Fruit fly (Drosophila melanogaster) whole organism, embryonic: ENCODE data around the gene kek4.

Source experiments
- Aef1 ChIP-seq: fragments of 200-800 bp; sonication (Bioruptor generic); IDR thresholded peaks from 3 replicates; pipeline ENCODE4 v1.3.6; 2022; ENCODE audit warnings: missing biosample characterization, missing genetic modification characterization
- Atf-2 ChIP-seq: fragments of 200-800 bp; sonication (Bioruptor generic); optimal IDR thresholded peaks from 2 replicates; lab custom pipeline; 2016; ENCODE audit warnings: missing biosample characterization, missing genetic modification characterization
- Awh ChIP-seq: fragments of 200-800 bp; sonication (Bioruptor generic); IDR thresholded peaks from 2 replicates; pipeline ENCODE4, ENCODE4 v1.3.6; 2022; ENCODE audit warnings: missing biosample characterization, missing genetic modification characterization
- B-H1 ChIP-seq: fragments of 200-800 bp; sonication (Bioruptor generic); IDR thresholded peaks from 3 replicates; pipeline ENCODE4 v1.3.6; 2022; ENCODE audit warnings: missing biosample characterization, missing genetic modification characterization
- CG10209 ChIP-seq: fragments of 200-800 bp; sonication (Bioruptor generic); optimal IDR thresholded peaks from 3 replicates; lab custom pipeline; 2017; ENCODE audit warnings: missing biosample characterization, mild to moderate bottlenecking, missing genetic modification characterization, missing genetic modification reagents
- CG11093 ChIP-seq: fragments of 200-800 bp; sonication (Bioruptor generic); IDR thresholded peaks from 3 replicates; pipeline ENCODE4 v1.3.6; 2022; ENCODE audit warnings: missing biosample characterization, missing genetic modification characterization
- CG12659 ChIP-seq: fragments of 200-800 bp; sonication (Bioruptor generic); optimal IDR thresholded peaks from 3 replicates; lab custom pipeline; 2017; ENCODE audit warnings: mild to moderate bottlenecking, missing biosample characterization, missing genetic modification reagents, missing genetic modification characterization
- CG13624 ChIP-seq: fragments of 200-800 bp; sonication (Bioruptor generic); optimal IDR thresholded peaks from 2 replicates; lab custom pipeline; 2016; ENCODE audit warnings: missing biosample characterization, missing genetic modification characterization
- CG13775 ChIP-seq: fragments of 200-800 bp; sonication (Bioruptor generic); optimal IDR thresholded peaks from 3 replicates; lab custom pipeline; 2017; ENCODE audit warnings: missing biosample characterization, mild to moderate bottlenecking, missing genetic modification characterization
- CG14050 ChIP-seq: fragments of 200-800 bp; sonication (Bioruptor generic); IDR thresholded peaks from 3 replicates; pipeline ENCODE4 v1.3.6; 2022; ENCODE audit warnings: missing biosample characterization, missing genetic modification characterization
- CG14667 ChIP-seq: fragments of 200-800 bp; sonication (Bioruptor generic); IDR thresholded peaks from 2 replicates; pipeline ENCODE4 v1.3.6; 2022; ENCODE audit warnings: missing biosample characterization, missing genetic modification characterization
- CG14860 ChIP-seq: fragments of 200-800 bp; sonication (Bioruptor generic); IDR thresholded peaks from 3 replicates; pipeline ENCODE4 v1.3.6; 2022; ENCODE audit warnings: missing biosample characterization, missing genetic modification characterization; ENCODE audit not compliant: partially characterized antibody
- CG17385 ChIP-seq: fragments of 200-800 bp; sonication (Bioruptor generic); optimal IDR thresholded peaks from 3 replicates; lab custom pipeline; 2018; ENCODE audit warnings: missing biosample characterization, mild to moderate bottlenecking, missing genetic modification characterization
- CG18262 ChIP-seq: fragments of 200-800 bp; optimal IDR thresholded peaks from 3 replicates; lab custom pipeline; 2019; ENCODE audit warnings: missing biosample characterization, mild to moderate bottlenecking, missing genetic modification characterization, moderate library complexity
- CG18476 ChIP-seq: fragments of 200-800 bp; sonication (Bioruptor generic); optimal IDR thresholded peaks from 2 replicates; lab custom pipeline; 2016; ENCODE audit warnings: missing biosample characterization, mild to moderate bottlenecking, missing genetic modification characterization
- CG18619 ChIP-seq: fragments of 200-800 bp; sonication (Bioruptor generic); optimal IDR thresholded peaks from 3 replicates; lab custom pipeline; 2017; ENCODE audit warnings: missing biosample characterization, mild to moderate bottlenecking, missing genetic modification characterization
- CG2120 ChIP-seq: fragments of 200-800 bp; sonication (Bioruptor generic); optimal IDR thresholded peaks from 3 replicates; lab custom pipeline; 2016; ENCODE audit warnings: missing biosample characterization, missing genetic modification characterization
- CG2199 ChIP-seq: fragments of 200-800 bp; sonication (Bioruptor generic); IDR thresholded peaks from 3 replicates; pipeline ENCODE4 v1.3.6; 2022; ENCODE audit warnings: missing biosample characterization, missing genetic modification characterization
- CG2875 ChIP-seq: fragments of 200-800 bp; sonication (Bioruptor generic); optimal IDR thresholded peaks from 2 replicates; lab custom pipeline; 2017; ENCODE audit warnings: missing biosample characterization, mild to moderate bottlenecking, missing genetic modification characterization, missing genetic modification reagents
- CG3065 ChIP-seq: fragments of 200-800 bp; sonication (Bioruptor generic); optimal IDR thresholded peaks from 2 replicates; lab custom pipeline; 2016; ENCODE audit warnings: missing biosample characterization, missing genetic modification characterization
- CG34224 ChIP-seq: fragments of 200-800 bp; sonication (Bioruptor generic); IDR thresholded peaks from 3 replicates; pipeline ENCODE4 v1.3.6; 2022; ENCODE audit warnings: missing biosample characterization, missing genetic modification characterization; ENCODE audit not compliant: partially characterized antibody
- CG34422 ChIP-seq: fragments of 200-800 bp; sonication (Bioruptor generic); IDR thresholded peaks from 3 replicates; pipeline ENCODE4 v1.3.6; 2022; ENCODE audit warnings: missing biosample characterization, missing genetic modification characterization
- CG3847 ChIP-seq: fragments of 200-800 bp; sonication (Bioruptor generic); IDR thresholded peaks from 2 replicates; pipeline ENCODE4 v1.3.6; 2022; ENCODE audit warnings: missing biosample characterization, missing genetic modification characterization
- CG7745 ChIP-seq: fragments of 200-800 bp; sonication (Bioruptor generic); optimal IDR thresholded peaks from 2 replicates; lab custom pipeline; 2018; ENCODE audit warnings: missing biosample characterization, mild to moderate bottlenecking, missing genetic modification characterization, moderate library complexity
- CG7928 ChIP-seq: fragments of 200-800 bp; sonication (Bioruptor generic); optimal IDR thresholded peaks from 2 replicates; lab custom pipeline; 2017; ENCODE audit warnings: missing biosample characterization, mild to moderate bottlenecking, missing genetic modification characterization
- CG9797 ChIP-seq: fragments of 200-800 bp; sonication (Bioruptor generic); optimal IDR thresholded peaks from 3 replicates; lab custom pipeline; 2018; ENCODE audit warnings: missing biosample characterization, mild to moderate bottlenecking, missing genetic modification characterization
- Doc2 ChIP-seq: fragments of 200-800 bp; sonication (Bioruptor generic); IDR thresholded peaks from 2 replicates; pipeline ENCODE4 v1.3.6; 2022; ENCODE audit warnings: missing biosample characterization, missing genetic modification characterization
- Gsc ChIP-seq: fragments of 200-800 bp; sonication (Bioruptor generic); IDR thresholded peaks from 2 replicates; pipeline ENCODE4 v1.3.6; 2022; ENCODE audit warnings: missing biosample characterization, missing genetic modification characterization
- Hr3 ChIP-seq: fragments of 200-800 bp; sonication (Bioruptor generic); optimal IDR thresholded peaks from 3 replicates; lab custom pipeline; 2016; ENCODE audit warnings: missing biosample characterization, missing genetic modification characterization
- MESR4 ChIP-seq: fragments of 200-800 bp; sonication (Bioruptor generic); optimal IDR thresholded peaks from 2 replicates; lab custom pipeline; 2018; ENCODE audit warnings: missing biosample characterization, mild to moderate bottlenecking, missing genetic modification characterization, moderate library complexity
- Nf-YA ChIP-seq: fragments of 200-800 bp; sonication (Bioruptor generic); IDR thresholded peaks from 2 replicates; pipeline ENCODE4 v1.3.6; 2022; ENCODE audit warnings: missing biosample characterization, missing genetic modification characterization
- Ravus ChIP-seq: fragments of 200-800 bp; sonication (Bioruptor generic); IDR thresholded peaks from 2 replicates; pipeline ENCODE4 v1.3.6; 2022; ENCODE audit warnings: missing biosample characterization, missing genetic modification characterization
- Rfx ChIP-seq: fragments of 200-800 bp; sonication (Bioruptor generic); IDR thresholded peaks from 2 replicates; pipeline ENCODE4 v1.3.6; 2022; ENCODE audit warnings: missing biosample characterization, missing genetic modification characterization
- Usf ChIP-seq: fragments of 200-800 bp; sonication (Bioruptor generic); optimal IDR thresholded peaks from 2 replicates; lab custom pipeline; 2017; ENCODE audit warnings: missing genotype, missing biosample characterization, missing genetic modification characterization
- abd-A ChIP-seq: fragments of 200-800 bp; sonication (Bioruptor generic); optimal IDR thresholded peaks from 3 replicates; lab custom pipeline; 2019; ENCODE audit warnings: missing biosample characterization, mild to moderate bottlenecking, missing genetic modification characterization, moderate library complexity
- ap ChIP-seq: fragments of 200-800 bp; sonication (Bioruptor generic); IDR thresholded peaks from 2 replicates; pipeline ENCODE4 v1.3.6; 2022; ENCODE audit warnings: missing biosample characterization, missing genetic modification characterization
- cad ChIP-seq: fragments of >200 bp; optimal IDR thresholded peaks from 2 replicates; lab custom pipeline; 2017; ENCODE audit warnings: missing biosample characterization, missing genetic modification characterization
- chn ChIP-seq: fragments of 200-800 bp; sonication (Bioruptor generic); optimal IDR thresholded peaks from 2 replicates; lab custom pipeline; 2016; ENCODE audit warnings: missing biosample characterization, missing genetic modification characterization
- disco-r ChIP-seq: fragments of 200-800 bp; sonication (Bioruptor generic); optimal IDR thresholded peaks from 2 replicates; lab custom pipeline; 2016; ENCODE audit warnings: missing biosample characterization, missing genetic modification characterization
- gce ChIP-seq: fragments of 200-800 bp; sonication (Bioruptor generic); IDR thresholded peaks from 3 replicates; pipeline ENCODE4 v1.3.6; 2022; ENCODE audit warnings: missing biosample characterization, missing genetic modification characterization
- gem ChIP-seq: fragments of 200-800 bp; sonication (Bioruptor generic); optimal IDR thresholded peaks from 2 replicates; lab custom pipeline; 2019; ENCODE audit warnings: missing biosample characterization, mild to moderate bottlenecking, missing genetic modification characterization, moderate library complexity
- hbn ChIP-seq: fragments of 200-800 bp; sonication (Bioruptor generic); IDR thresholded peaks from 2 replicates; pipeline ENCODE4 v1.3.6; 2022; ENCODE audit warnings: missing biosample characterization, missing genetic modification characterization; ENCODE audit not compliant: partially characterized antibody
- luna ChIP-seq: fragments of 200-800 bp; sonication (Bioruptor generic); optimal IDR thresholded peaks from 2 replicates; lab custom pipeline; 2016; ENCODE audit warnings: missing biosample characterization, missing genetic modification characterization
- maf-S ChIP-seq: fragments of 200-800 bp; sonication (Bioruptor generic); optimal IDR thresholded peaks from 2 replicates; lab custom pipeline; 2016; ENCODE audit warnings: missing biosample characterization, missing genetic modification characterization
- nom ChIP-seq: fragments of 200-800 bp; sonication (Bioruptor generic); optimal IDR thresholded peaks from 2 replicates; lab custom pipeline; 2017; ENCODE audit warnings: missing biosample characterization, missing genetic modification characterization, mild to moderate bottlenecking, moderate library complexity, missing genetic modification reagents
- p53 ChIP-seq: fragments of 200-800 bp; sonication (Bioruptor generic); optimal IDR thresholded peaks from 2 replicates; lab custom pipeline; 2016; ENCODE audit warnings: missing biosample characterization, missing genetic modification characterization
- row ChIP-seq: fragments of 200-800 bp; sonication (Bioruptor generic); IDR thresholded peaks from 3 replicates; pipeline ENCODE4 v1.3.6; 2022; ENCODE audit warnings: missing biosample characterization, missing genetic modification characterization
- sc ChIP-seq, 3 experiments: fragments of >200 bp in 2 of 3; fragments of 200-800 bp in 1 of 3; sonication (Bioruptor generic) in 1 of 3; optimal IDR thresholded peaks; 2 replicates in 2 of 3; 3 replicates in 1 of 3; lab custom pipeline; 2017; ENCODE audit warnings: mild to moderate bottlenecking in 1 of 3, missing biosample characterization in 1 of 3, missing genetic modification characterization in 1 of 3, missing genetic modification reagents in 1 of 3
- slbo ChIP-seq: fragments of 200-800 bp; sonication (Bioruptor generic); IDR thresholded peaks from 2 replicates; pipeline ENCODE4 v1.3.6; 2022; ENCODE audit warnings: missing biosample characterization, missing genetic modification characterization
- sqz ChIP-seq: fragments of 200-800 bp; sonication (Bioruptor generic); optimal IDR thresholded peaks from 3 replicates; lab custom pipeline; 2018; ENCODE audit warnings: missing biosample characterization, mild to moderate bottlenecking, missing genetic modification characterization
- yki ChIP-seq: fragments of >200 bp; optimal IDR thresholded peaks from 3 replicates; lab custom pipeline; 2018

kek4 gene

DNA sequence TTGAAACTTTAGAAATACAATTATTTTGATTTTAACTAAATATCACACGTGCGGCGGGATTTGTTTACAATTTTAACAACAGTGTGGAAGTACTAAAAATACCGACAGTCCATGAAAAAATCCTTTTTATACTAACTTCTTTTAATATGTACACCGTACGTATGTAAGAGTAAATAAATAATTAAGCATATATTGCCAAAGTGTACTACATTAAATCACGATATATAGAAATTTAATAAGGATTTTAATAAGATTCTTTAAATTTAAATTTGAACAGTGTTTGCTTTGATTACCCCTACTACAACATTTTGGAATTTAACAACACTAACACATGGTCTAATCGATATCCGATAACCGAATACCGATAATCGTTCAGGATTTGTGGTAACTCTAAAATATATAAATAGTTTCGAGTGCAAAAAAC, 7.1 kb upstream of the kek4 start, which contains the start of the genes Ski6 and CG16812 (continued):
- peak; percentile 67 for TF ChIP-seq CG9797 (GFP tag; lab: Kevin White, UChicago)
- no peak for TF ChIP-seq sqz (GFP tag; lab: Kevin White, UChicago)
- peak; percentile 20 for TF ChIP-seq CG18476
- peak; percentile 78 for TF ChIP-seq row (GFP tag; lab: Robert Waterston, UW)
- TF ChIP-seq CG2120: peak; percentile 76
- no peak for TF ChIP-seq p53 (GFP tag; lab: Kevin White, UChicago)
- peak; percentile 71 for TF ChIP-seq Hr3
- peak; percentile 65 for TF ChIP-seq CG13775 (GFP tag; lab: Kevin White, UChicago)
- peak; percentile 73 for TF ChIP-seq Rfx (GFP tag; lab: Robert Waterston, UW)
- TF ChIP-seq disco-r (GFP tag; lab: Kevin White, UChicago): no peak
- no peak for TF ChIP-seq cad (GFP tag; lab: Kevin White, UChicago)
- peak; percentile 35 for TF ChIP-seq chn
- peak; percentile 77 for TF ChIP-seq slbo (GFP tag; lab: Robert Waterston, UW)
- TF ChIP-seq CG7745 (tag; lab: Kevin White, UChicago): no peak
- TF ChIP-seq Awh (GFP tag; lab: Robert Waterston, UW): peak; percentile 71
- peak; percentile 42; the same call in 2 of the 3 replicates for TF ChIP-seq CG14050 (GFP tag; lab: Robert Waterston, UW)
- TF ChIP-seq ap (GFP tag; lab: Robert Waterston, UW): no peak
- TF ChIP-seq CG2875 (GFP tag; lab: Kevin White, UChicago): no peak
- peak; percentile 31 for TF ChIP-seq CG13624 (GFP tag; lab: Kevin White, UChicago)
- no peak; the same call in 1 of the 2 replicates for TF ChIP-seq Ravus
- TF ChIP-seq Usf: no peak
- no peak for TF ChIP-seq yki (lab: Kevin White, UChicago)
- TF ChIP-seq CG14860: no peak
- no peak for TF ChIP-seq sc (optimal IDR thresholded peaks at IDR 0.05; lab: Kevin White, UChicago)
- no peak for TF ChIP-seq sc (GFP tag; optimal IDR thresholded peaks at IDR 0.05; lab: Kevin White, UChicago)
- no peak for TF ChIP-seq gce (GFP tag; lab: Robert Waterston, UW)
- TF ChIP-seq hbn (GFP tag; lab: Robert Waterston, UW): peak; percentile 36; the same call in 1 of the 2 replicates
- TF ChIP-seq CG2199 (GFP tag; lab: Robert Waterston, UW): no peak
- 0 out of 3 replicates have a peak, but pooled peaks have one; percentile 31 for TF ChIP-seq CG34224
- peak; percentile 37 for TF ChIP-seq CG10209 (GFP tag; lab: Kevin White, UChicago)
- peak; percentile 58 for TF ChIP-seq CG17385 (GFP tag; lab: Kevin White, UChicago)
- no peak; the same call in 1 of the 2 replicates for TF ChIP-seq CG14667 (GFP tag; lab: Robert Waterston, UW)
- no peak for TF ChIP-seq CG7928 (GFP tag; lab: Kevin White, UChicago)
- TF ChIP-seq CG34422 (GFP tag; lab: Robert Waterston, UW): no peak
- peak; percentile 76 for TF ChIP-seq CG18262
- no peak for TF ChIP-seq Gsc (GFP tag; lab: Robert Waterston, UW)
- no peak for TF ChIP-seq nom (GFP tag; lab: Kevin White, UChicago)
- peak; percentile 89 for TF ChIP-seq gem (tag; lab: Kevin White, UChicago)
- peak; percentile 10 for TF ChIP-seq CG3065 (GFP tag; lab: Kevin White, UChicago)
- TF ChIP-seq maf-S: no peak
- peak; percentile 26; the same call in 1 of the 3 replicates for TF ChIP-seq B-H1
- no peak for TF ChIP-seq luna
- no peak for TF ChIP-seq Doc2
- TF ChIP-seq CG12659 (GFP tag; lab: Kevin White, UChicago): peak; percentile 82
- peak; percentile 69 for TF ChIP-seq CG3847 (GFP tag; lab: Robert Waterston, UW)
- TF ChIP-seq CG11093 (GFP tag; lab: Robert Waterston, UW): no peak
- no peak for TF ChIP-seq CG18619 (GFP tag; lab: Kevin White, UChicago)
- TF ChIP-seq Aef1 (GFP tag; lab: Robert Waterston, UW): peak; percentile 24; the same call in 2 of the 3 replicates
- TF ChIP-seq Nf-YA (GFP tag; lab: Robert Waterston, UW): 0 out of 2 replicates have a peak, but pooled peaks have one; percentile 4
- no peak for TF ChIP-seq abd-A (tag; lab: Kevin White, UChicago)
- TF ChIP-seq Atf-2 (GFP tag; lab: Kevin White, UChicago): no peak
- TF ChIP-seq MESR4 (GFP tag; lab: Kevin White, UChicago): peak; percentile 41
